Fruit fly (Drosophila melanogaster) whole organism, adult: ENCODE data around the gene CG31792.

Experiments used
- CG5204 ChIP-seq: fragments of 200-800 bp; sonication (Bioruptor generic); optimal IDR thresholded peaks from 2 replicates; lab custom pipeline; 2016; ENCODE audit warnings: missing biosample characterization, missing genetic modification characterization
- CG7101 ChIP-seq: fragments of 200-800 bp; sonication (Bioruptor generic); optimal IDR thresholded peaks from 2 replicates; lab custom pipeline; 2018; ENCODE audit warnings: missing biosample characterization, mild to moderate bottlenecking, missing genetic modification characterization, moderate library complexity
- Crg-1 ChIP-seq: fragments of 200-800 bp; sonication (Bioruptor generic); optimal IDR thresholded peaks from 2 replicates; lab custom pipeline; 2016; ENCODE audit warnings: missing biosample characterization, missing genetic modification characterization
- kay ChIP-seq: fragments of 200-800 bp; sonication (Bioruptor generic); peaks from one replicate; lab custom pipeline; 2016; ENCODE audit warnings: missing biosample characterization, missing genetic modification characterization, borderline replicate concordance
- ovo ChIP-seq: fragments of 200-800 bp; sonication (Bioruptor generic); optimal IDR thresholded peaks from 2 replicates; lab custom pipeline; 2016; ENCODE audit warnings: missing biosample characterization, missing genetic modification characterization
- tj ChIP-seq: fragments of 200-800 bp; sonication (Bioruptor generic); optimal IDR thresholded peaks from 3 replicates; lab custom pipeline; 2017; ENCODE audit warnings: missing biosample characterization, mild to moderate bottlenecking, missing genetic modification characterization, moderate library complexity

dm6 chr2L:19048912-19049311, 51.7 kb downstream of the CG31792 start, which contains the start of gene CG10470:
- TF ChIP-seq tj (GFP tag; lab: Kevin White, UChicago) (no peak), CG5204 (GFP tag; lab: Kevin White, UChicago) (no peak), CG7101 (no peak), kay (GFP tag; lab: Kevin White, UChicago) (no peak), ovo (GFP tag; lab: Kevin White, UChicago) (no peak), Crg-1 (GFP tag; lab: Kevin White, UChicago) (no peak)
